Worm (Caenorhabditis elegans) whole organism, late embryonic: ENCODE measurements around the gene F49E12.10.

Source experiments
- dve-1 ChIP-seq: sonication (generic microtip); optimal IDR thresholded peaks from 2 replicates; lab custom pipeline; 2017; ENCODE audit warnings: antibody characterized with exemption, mild to moderate bottlenecking, missing genetic modification characterization, missing compliant biosample characterization
- eyg-1 ChIP-seq: sonication (generic microtip); optimal IDR thresholded peaks from 2 replicates; lab custom pipeline; 2016; ENCODE audit warnings: missing genotype, missing genetic modification characterization, missing compliant biosample characterization
- sdc-2 ChIP-seq: sonication (generic microtip); optimal IDR thresholded peaks from 2 replicates; lab custom pipeline; 2016; ENCODE audit warnings: missing genotype, missing genetic modification characterization, missing compliant biosample characterization

DNA sequence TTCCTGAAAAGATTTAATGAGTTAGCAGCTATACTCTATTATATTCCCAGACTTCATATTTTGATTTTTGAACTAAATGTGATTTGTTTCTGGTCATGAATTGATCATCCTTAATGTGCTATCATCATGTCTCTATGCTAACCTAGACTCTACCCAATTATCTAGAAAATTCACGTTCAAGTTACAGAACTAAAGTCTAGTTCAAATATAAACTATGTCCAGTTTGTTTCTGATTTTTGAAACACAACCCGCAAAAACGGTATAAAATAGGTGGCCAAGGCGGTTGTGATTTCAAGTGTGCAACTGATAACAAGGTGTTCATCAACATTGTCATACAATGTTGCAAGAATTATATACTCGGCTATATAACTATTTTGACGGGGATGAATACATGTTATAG is at the start of gene F49E12.10:
- TF ChIP-seq eyg-1 (tag; lab: Kevin White, UChicago) (no peak), sdc-2 (tag; lab: Kevin White, UChicago) (no peak), dve-1 (no peak)
